Fruit fly (Drosophila melanogaster) Kc167 (cell line): ENCODE data around the gene CG12301.

Experiments used
- Sin3A ChIP-seq: fragments of >200 bp; optimal IDR thresholded peaks from 2 replicates; lab custom pipeline; 2018; ENCODE audit warnings: missing external identifiers
- insv ChIP-seq: fragments of >200 bp; optimal IDR thresholded peaks from 3 replicates; lab custom pipeline; 2018; ENCODE audit warnings: missing external identifiers

- TF ChIP-seq insv (lab: Kevin White, UChicago): no peak
- no peak for TF ChIP-seq Sin3A (lab: Kevin White, UChicago)
Measured at dm6 chr3L:15600051-15600450, 19.5 kb downstream of the CG12301 start.
